Fruit fly (Drosophila melanogaster): Measurements from ENCODE around the gene CG7194.

dm6 chr3L:8336372-8336771, 32.5 kb upstream of the CG7194 start, which contains the start of gene Cpr66Cb:
- TF ChIP-seq Hr78 (GFP tag; optimal IDR thresholded peaks at IDR 0.05) = no peak
- no peak for TF ChIP-seq CrebA (GFP tag; optimal IDR thresholded peaks at IDR 0.05; ENCODE audit: borderline replicate concordance)
- TF ChIP-seq sage (GFP tag; optimal IDR thresholded peaks at IDR 0.05) = no peak
- no peak for TF ChIP-seq Dfd (GFP tag; optimal IDR thresholded peaks at IDR 0.05)
- no peak for TF ChIP-seq h (GFP tag; optimal IDR thresholded peaks at IDR 0.05)
- no peak for TF ChIP-seq Myc (optimal IDR thresholded peaks at IDR 0.05)
- no peak for TF ChIP-seq br (GFP tag; optimal IDR thresholded peaks at IDR 0.05)
- no peak for TF ChIP-seq lola (GFP tag; optimal IDR thresholded peaks at IDR 0.05)
- no peak for TF ChIP-seq pan (optimal IDR thresholded peaks at IDR 0.05)
- no peak for TF ChIP-seq fru (GFP tag; optimal IDR thresholded peaks at IDR 0.05)
- no peak for TF ChIP-seq usp (GFP tag; optimal IDR thresholded peaks at IDR 0.05)
